Fruit fly (Drosophila melanogaster) whole organism, embryonic: ENCODE results near the gene Tsp97E.
A peak's percentile ranks its signal among the peaks of the same experiment; 100 is the strongest.

ENCODE experiments used
- Atf-2 ChIP-seq: fragments of 200-800 bp; sonication (Bioruptor generic); optimal IDR thresholded peaks from 2 replicates; lab custom pipeline; 2016; ENCODE audit warnings: missing biosample characterization, missing genetic modification characterization
- CG1024 ChIP-seq: fragments of 200-800 bp; sonication (Bioruptor generic); IDR thresholded peaks from 2 replicates; pipeline ENCODE4 v1.3.6; 2022; ENCODE audit warnings: missing biosample characterization, missing genetic modification characterization
- CG11723 ChIP-seq: fragments of 200-800 bp; sonication (Bioruptor generic); optimal IDR thresholded peaks from 2 replicates; lab custom pipeline; 2017; ENCODE audit warnings: missing biosample characterization, mild to moderate bottlenecking, missing genetic modification characterization
- CG12659 ChIP-seq: fragments of 200-800 bp; sonication (Bioruptor generic); optimal IDR thresholded peaks from 3 replicates; lab custom pipeline; 2017; ENCODE audit warnings: mild to moderate bottlenecking, missing biosample characterization, missing genetic modification reagents, missing genetic modification characterization
- CG15514 ChIP-seq: fragments of 200-800 bp; sonication (Bioruptor generic); optimal IDR thresholded peaks from 3 replicates; lab custom pipeline; 2017; ENCODE audit warnings: missing biosample characterization, missing genetic modification characterization, mild to moderate bottlenecking, moderate library complexity, missing genetic modification reagents
- CG15696 ChIP-seq: fragments of 200-800 bp; sonication (Bioruptor generic); optimal IDR thresholded peaks from 2 replicates; lab custom pipeline; 2019; ENCODE audit warnings: missing biosample characterization, mild to moderate bottlenecking, missing genetic modification characterization, moderate library complexity
- CG17328 ChIP-seq: fragments of 200-800 bp; sonication (Bioruptor generic); IDR thresholded peaks from 2 replicates; pipeline ENCODE4 v1.3.6; 2022; ENCODE audit warnings: missing biosample characterization, missing genetic modification characterization
- CG17361 ChIP-seq: fragments of 200-800 bp; sonication (Bioruptor generic); IDR thresholded peaks from 3 replicates; pipeline ENCODE4 v1.3.6; 2022; ENCODE audit warnings: missing biosample characterization, missing genetic modification characterization
- CG17385 ChIP-seq: fragments of 200-800 bp; sonication (Bioruptor generic); optimal IDR thresholded peaks from 3 replicates; lab custom pipeline; 2018; ENCODE audit warnings: missing biosample characterization, mild to moderate bottlenecking, missing genetic modification characterization
- CG18011 ChIP-seq: fragments of 200-800 bp; sonication (Bioruptor generic); optimal IDR thresholded peaks from 2 replicates; lab custom pipeline; 2017; ENCODE audit warnings: missing biosample characterization, missing genetic modification characterization, mild to moderate bottlenecking, moderate library complexity, missing genotype
- CG31388 ChIP-seq: fragments of 200-800 bp; sonication (Bioruptor generic); optimal IDR thresholded peaks from 2 replicates; lab custom pipeline; 2016; ENCODE audit warnings: missing biosample characterization, missing genetic modification characterization
- CG31441 ChIP-seq: fragments of 200-800 bp; sonication (Bioruptor generic); IDR thresholded peaks from 2 replicates; pipeline ENCODE4 v1.3.6; 2022; ENCODE audit warnings: missing biosample characterization, missing genetic modification characterization
- CG34422 ChIP-seq: fragments of 200-800 bp; sonication (Bioruptor generic); IDR thresholded peaks from 3 replicates; pipeline ENCODE4 v1.3.6; 2022; ENCODE audit warnings: missing biosample characterization, missing genetic modification characterization
- CG3995 ChIP-seq: fragments of 200-800 bp; sonication (Bioruptor generic); optimal IDR thresholded peaks from 3 replicates; lab custom pipeline; 2016; ENCODE audit warnings: missing biosample characterization, missing genetic modification characterization
- CG8924 ChIP-seq: fragments of 200-800 bp; optimal IDR thresholded peaks from 3 replicates; lab custom pipeline; 2019; ENCODE audit warnings: missing biosample characterization, mild to moderate bottlenecking, missing genetic modification characterization, moderate library complexity
- Dref ChIP-seq: fragments of 200-800 bp; sonication (Bioruptor generic); IDR thresholded peaks from 2 replicates; pipeline ENCODE4 v1.3.6; 2022; ENCODE audit warnings: missing biosample characterization, missing genetic modification characterization
- Gug ChIP-seq: fragments of 200-800 bp; sonication (Bioruptor generic); IDR thresholded peaks from 4 replicates; pipeline ENCODE4 v1.3.6; 2022; ENCODE audit warnings: missing biosample characterization, missing genetic modification characterization
- Hmx ChIP-seq: fragments of 200-800 bp; sonication (Bioruptor generic); optimal IDR thresholded peaks from 2 replicates; lab custom pipeline; 2016; ENCODE audit warnings: missing biosample characterization, missing genetic modification characterization
- Kr ChIP-seq: fragments of 200-800 bp; sonication (Bioruptor generic); optimal IDR thresholded peaks from 2 replicates; lab custom pipeline; 2017; ENCODE audit warnings: missing biosample characterization, mild to moderate bottlenecking, missing genetic modification characterization
- Lim3 ChIP-seq: fragments of 200-800 bp; sonication (Bioruptor generic); IDR thresholded peaks from 2 replicates; pipeline ENCODE4 v1.3.6; 2022; ENCODE audit warnings: missing biosample characterization, missing genetic modification characterization
- Mad ChIP-seq: fragments of 200-800 bp; sonication (Bioruptor generic); optimal IDR thresholded peaks from 2 replicates; lab custom pipeline; 2016; ENCODE audit warnings: missing biosample characterization, missing genetic modification characterization
- Med ChIP-seq: fragments of 200-800 bp; sonication (Bioruptor generic); peaks from one replicate; lab custom pipeline; 2016; ENCODE audit warnings: missing biosample characterization, missing genetic modification characterization, mild to moderate bottlenecking, inconsistent platforms, moderate library complexity
- NC2β ChIP-seq: fragments of 200-800 bp; sonication (Bioruptor generic); optimal IDR thresholded peaks from 2 replicates; lab custom pipeline; 2016; ENCODE audit warnings: missing biosample characterization, missing genetic modification characterization
- Oli ChIP-seq: fragments of 200-800 bp; sonication (Bioruptor generic); optimal IDR thresholded peaks from 2 replicates; lab custom pipeline; 2018; ENCODE audit warnings: missing biosample characterization, mild to moderate bottlenecking, missing genetic modification characterization, moderate library complexity
- Pdp1 ChIP-seq, 2 experiments: fragments of 200-800 bp; sonication (Bioruptor generic); optimal IDR thresholded peaks; 3 replicates each; lab custom pipeline; 2016; ENCODE audit warnings: missing biosample characterization in 2 of 2, missing genetic modification characterization in 2 of 2, mild to moderate bottlenecking in 1 of 2, moderate library complexity in 1 of 2
- Ptx1 ChIP-seq: fragments of 200-800 bp; sonication (Bioruptor generic); IDR thresholded peaks from 2 replicates; pipeline ENCODE4 v1.3.6; 2022; ENCODE audit warnings: missing biosample characterization, missing genetic modification characterization
- Sox102F ChIP-seq: fragments of 200-800 bp; sonication (Bioruptor generic); optimal IDR thresholded peaks from 2 replicates; lab custom pipeline; 2018; ENCODE audit warnings: missing biosample characterization, mild to moderate bottlenecking, missing genetic modification characterization, moderate library complexity
- Sry-β ChIP-seq: fragments of 200-800 bp; sonication (Bioruptor generic); optimal IDR thresholded peaks from 2 replicates; lab custom pipeline; 2018; ENCODE audit warnings: missing biosample characterization, mild to moderate bottlenecking, missing genetic modification characterization, moderate library complexity
- Trl ChIP-seq, 3 experiments: fragments of >200 bp in 2 of 3; fragments of 200-800 bp in 1 of 3; sonication (Bioruptor generic) in 1 of 3; optimal IDR thresholded peaks; 2 replicates in 1 of 3; 3 replicates in 2 of 3; lab custom pipeline; 2016 to 2017; ENCODE audit warnings: missing biosample characterization in 1 of 3, missing genetic modification characterization in 1 of 3
- abd-A ChIP-seq: fragments of 200-800 bp; sonication (Bioruptor generic); optimal IDR thresholded peaks from 3 replicates; lab custom pipeline; 2019; ENCODE audit warnings: missing biosample characterization, mild to moderate bottlenecking, missing genetic modification characterization, moderate library complexity
- amos ChIP-seq: fragments of 200-800 bp; sonication (Bioruptor generic); IDR thresholded peaks from 2 replicates; pipeline ENCODE4 v1.3.6; 2022; ENCODE audit warnings: missing biosample characterization, missing genetic modification characterization; ENCODE audit not compliant: partially characterized antibody
- bowl ChIP-seq: fragments of 200-800 bp; sonication (Bioruptor generic); IDR thresholded peaks from 2 replicates; pipeline ENCODE4 v1.3.6; 2022; ENCODE audit warnings: missing biosample characterization, missing genetic modification characterization
- cato ChIP-seq: fragments of 200-800 bp; sonication (Bioruptor generic); optimal IDR thresholded peaks from 2 replicates; lab custom pipeline; 2016; ENCODE audit warnings: missing biosample characterization, missing genetic modification characterization, borderline replicate concordance
- chinmo ChIP-seq: fragments of 200-800 bp; sonication (Bioruptor generic); IDR thresholded peaks from 4 replicates; pipeline ENCODE4 v1.3.6; 2022; ENCODE audit warnings: missing biosample characterization, missing genetic modification characterization; ENCODE audit not compliant: partially characterized antibody
- ci ChIP-seq: fragments of 200-800 bp; sonication (Bioruptor generic); IDR thresholded peaks from 3 replicates; pipeline ENCODE4 v1.3.6; 2022; ENCODE audit warnings: missing biosample characterization, missing genetic modification characterization
- dm ChIP-seq: fragments of 200-800 bp; sonication (Bioruptor generic); optimal IDR thresholded peaks from 3 replicates; lab custom pipeline; 2016; ENCODE audit warnings: missing biosample characterization, missing genetic modification characterization
- hkb ChIP-seq, 2 experiments: fragments of 200-800 bp in 1 of 2; fragments of >200 bp in 1 of 2; sonication (Bioruptor generic) in 1 of 2; IDR thresholded peaks in 1 of 2; optimal IDR thresholded peaks in 1 of 2; 2 replicates each; pipeline versions ENCODE4 v1.3.6 to Lab custom; 2017 to 2022; ENCODE audit warnings: missing biosample characterization in 1 of 2, missing genetic modification characterization in 1 of 2
- maf-S ChIP-seq: fragments of 200-800 bp; sonication (Bioruptor generic); optimal IDR thresholded peaks from 2 replicates; lab custom pipeline; 2016; ENCODE audit warnings: missing biosample characterization, missing genetic modification characterization
- nmo ChIP-seq: fragments of 200-800 bp; sonication (Bioruptor generic); optimal IDR thresholded peaks from 2 replicates; lab custom pipeline; 2018; ENCODE audit warnings: missing biosample characterization, mild to moderate bottlenecking, missing genetic modification characterization, moderate library complexity
- scrt ChIP-seq: fragments of 200-800 bp; sonication (Bioruptor generic); optimal IDR thresholded peaks from 2 replicates; lab custom pipeline; 2018; ENCODE audit warnings: missing biosample characterization, mild to moderate bottlenecking, missing genetic modification characterization, moderate library complexity
- sens ChIP-seq: fragments of 200-800 bp; sonication (Bioruptor generic); peaks from one replicate; lab custom pipeline; 2016; ENCODE audit warnings: missing biosample characterization, missing genetic modification characterization
- sima ChIP-seq: fragments of 200-800 bp; sonication (Bioruptor generic); optimal IDR thresholded peaks from 2 replicates; lab custom pipeline; 2016; ENCODE audit warnings: missing biosample characterization, missing genetic modification characterization
- slbo ChIP-seq: fragments of 200-800 bp; sonication (Bioruptor generic); IDR thresholded peaks from 2 replicates; pipeline ENCODE4 v1.3.6; 2022; ENCODE audit warnings: missing biosample characterization, missing genetic modification characterization
- sna ChIP-seq: fragments of 200-800 bp; sonication (Bioruptor generic); IDR thresholded peaks from 2 replicates; pipeline ENCODE4 v1.3.6; 2022; ENCODE audit warnings: missing biosample characterization, missing genetic modification characterization; ENCODE audit not compliant: partially characterized antibody
- sob ChIP-seq: fragments of 200-800 bp; sonication (Bioruptor generic); IDR thresholded peaks from 2 replicates; pipeline ENCODE4 v1.3.6; 2022; ENCODE audit warnings: missing biosample characterization, missing genetic modification characterization
- z ChIP-seq: fragments of 200-800 bp; sonication (Bioruptor generic); IDR thresholded peaks from 3 replicates; pipeline ENCODE4 v1.3.6; 2022; ENCODE audit warnings: missing biosample characterization, missing genetic modification characterization
- zfh2 ChIP-seq: fragments of 200-800 bp; sonication (Bioruptor generic); optimal IDR thresholded peaks from 2 replicates; lab custom pipeline; 2016; ENCODE audit warnings: missing biosample characterization, missing genetic modification characterization

The Tsp97E gene

dm6 chr3R:26960496-26960895 is 4.1 kb downstream of the Tsp97E start (continued):
- TF ChIP-seq dm (GFP tag; lab: Kevin White, UChicago) (no peak), Pdp1 (GFP tag; optimal IDR thresholded peaks at IDR 0.05; lab: Kevin White, UChicago) (peak in 1 of 2 experiments; percentile 91), scrt (GFP tag; lab: Kevin White, UChicago) (no peak), Ptx1 (no peak), Lim3 (GFP tag; lab: Robert Waterston, UW) (no peak), Gug (GFP tag; lab: Robert Waterston, UW) (no peak), sna (GFP tag; lab: Robert Waterston, UW) (0 out of 2 replicates have a peak, but pooled peaks have one; percentile 33)
- TF ChIP-seq, all 482 proteins: peak for 43

DNA sequence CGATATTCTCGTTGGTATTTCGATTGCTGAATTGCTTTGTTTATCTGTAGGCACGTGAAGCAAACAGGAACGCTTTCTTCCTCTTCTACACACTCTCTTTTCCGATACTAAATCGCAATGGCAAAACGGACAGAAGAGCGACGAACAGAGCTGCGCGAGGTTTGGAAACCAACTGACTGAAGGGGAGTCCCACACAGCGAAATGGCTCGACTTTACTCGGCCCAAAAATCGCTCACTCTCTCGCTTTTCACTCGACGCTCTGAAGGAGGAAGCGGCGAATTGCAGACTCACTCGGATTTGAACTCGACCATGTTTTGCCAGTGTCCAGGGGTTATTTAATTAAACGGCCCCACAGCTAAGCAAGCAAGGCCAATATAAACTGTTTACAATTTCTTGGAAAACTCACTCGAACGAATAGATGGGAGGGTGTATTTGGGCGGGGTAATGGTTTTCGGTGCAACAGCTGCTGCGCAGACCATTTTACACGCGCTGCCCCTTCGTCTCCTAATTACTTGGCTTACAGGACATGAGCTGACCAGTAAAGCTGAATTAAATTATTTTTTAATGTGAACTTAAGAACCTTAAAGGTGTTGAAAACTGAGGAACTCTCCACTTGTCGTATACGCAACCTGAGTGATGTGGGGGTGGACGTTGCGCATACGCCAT is 6.2 kb downstream of the Tsp97E start, which contains the start of gene CG6330:
TSS of gene CG6330 (minus strand) at position 178 of the 666 bp plus-strand sequence.
- no peak for TF ChIP-seq Hmx
- TF ChIP-seq ci (GFP tag; lab: Robert Waterston, UW), result no peak
- TF ChIP-seq CG8924 (tag; lab: Kevin White, UChicago), result no peak
- TF ChIP-seq Kr (GFP tag; lab: Kevin White, UChicago), result no peak
- no peak for TF ChIP-seq Dref (GFP tag; lab: Robert Waterston, UW)
- no peak for TF ChIP-seq nmo (GFP tag; lab: Kevin White, UChicago)
- TF ChIP-seq abd-A (tag; lab: Kevin White, UChicago), result peak; percentile 87
- TF ChIP-seq Trl (optimal IDR thresholded peaks at IDR 0.05; lab: Kevin White, UChicago), result peak in 1 of 2 experiments; percentile 28
- no peak for TF ChIP-seq Trl (GFP tag; optimal IDR thresholded peaks at IDR 0.05; lab: Kevin White, UChicago)
- no peak for TF ChIP-seq CG11723 (GFP tag; lab: Kevin White, UChicago)
- no peak for TF ChIP-seq maf-S (GFP tag; lab: Kevin White, UChicago)
- TF ChIP-seq Mad (GFP tag; lab: Kevin White, UChicago), result no peak
- TF ChIP-seq sob, result no peak
- no peak for TF ChIP-seq Sry-β (GFP tag; lab: Kevin White, UChicago)
- peak; percentile 63 for TF ChIP-seq CG3995 (GFP tag; lab: Kevin White, UChicago)
- TF ChIP-seq CG31441 (GFP tag; lab: Robert Waterston, UW), result no peak
- no peak for TF ChIP-seq CG15696
- no peak for TF ChIP-seq zfh2 (GFP tag; lab: Kevin White, UChicago)
- peak; percentile 75 for TF ChIP-seq scrt (GFP tag; lab: Kevin White, UChicago)
- peak; percentile 92 for TF ChIP-seq z (GFP tag; lab: Robert Waterston, UW)
- TF ChIP-seq Oli (tag; lab: Kevin White, UChicago), result no peak
- no peak for TF ChIP-seq bowl (GFP tag; lab: Robert Waterston, UW)
- no peak for TF ChIP-seq sens
- TF ChIP-seq CG12659 (GFP tag; lab: Kevin White, UChicago), result no peak
- no peak for TF ChIP-seq Sox102F (GFP tag; lab: Kevin White, UChicago)
- no peak for TF ChIP-seq CG1024
- no peak for TF ChIP-seq CG18011
- no peak for TF ChIP-seq CG17328 (GFP tag; lab: Robert Waterston, UW)
- TF ChIP-seq CG17361, result no peak
- no peak for TF ChIP-seq NC2β (GFP tag; lab: Kevin White, UChicago)
- TF ChIP-seq CG34422 (GFP tag; lab: Robert Waterston, UW), result no peak
- no peak for TF ChIP-seq CG31388
- TF ChIP-seq CG15514 (GFP tag; lab: Kevin White, UChicago), result no peak
- TF ChIP-seq amos, result peak; percentile 18; the same call in 1 of the 2 replicates
- TF ChIP-seq chinmo, result 0 out of 4 replicates have a peak, but pooled peaks have one; percentile 57
- TF ChIP-seq Atf-2 (GFP tag; lab: Kevin White, UChicago), result no peak
- no peak for TF ChIP-seq sima (GFP tag; lab: Kevin White, UChicago)
- no peak for TF ChIP-seq slbo (GFP tag; lab: Robert Waterston, UW)
- peak; percentile 26 for TF ChIP-seq CG17385 (GFP tag; lab: Kevin White, UChicago)
- TF ChIP-seq cato (GFP tag; lab: Kevin White, UChicago), result no peak
- TF ChIP-seq Med (GFP tag; lab: Kevin White, UChicago), result peak; percentile 60
- no peak for TF ChIP-seq hkb (optimal IDR thresholded peaks at IDR 0.05; lab: Kevin White, UChicago)
- no peak for TF ChIP-seq hkb (GFP tag; IDR thresholded peaks at IDR 0.05; lab: Robert Waterston, UW)
